Worm (Caenorhabditis elegans): Measurements from ENCODE around the gene Y51H7C.12.

DNA sequence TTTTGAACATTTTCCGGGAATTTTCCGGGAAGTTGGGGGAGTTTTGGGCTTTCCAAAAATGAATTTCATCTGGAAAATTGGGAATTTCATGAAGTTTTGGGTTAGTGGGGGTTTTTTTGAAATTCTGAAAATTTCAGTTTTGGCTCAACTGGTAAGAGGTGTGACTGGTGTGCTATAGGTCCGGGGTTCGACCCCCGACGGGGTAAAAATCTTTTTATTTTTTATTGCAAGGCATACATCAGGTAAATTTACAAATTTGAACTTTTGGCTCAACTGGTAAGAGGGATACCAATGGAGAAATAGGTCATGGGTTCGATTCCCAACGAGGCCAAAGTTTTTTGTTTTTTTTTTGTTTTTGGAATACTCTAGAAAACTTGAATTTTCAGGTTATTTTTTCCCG is 35.1 kb upstream of the Y51H7C.12 start:
- TF ChIP-seq W03F9.2 (tag; optimal IDR thresholded peaks at IDR 0.05) (no peak), him-1 (tag; optimal IDR thresholded peaks at IDR 0.05) (no peak), dao-5 (tag; optimal IDR thresholded peaks at IDR 0.05) (no peak)
